Fruit fly (Drosophila melanogaster) whole organism, pupa: ENCODE measurements around the gene Dtg.

ENCODE experiments used
- CG10348 ChIP-seq: fragments of 200-800 bp; sonication (Bioruptor generic); IDR thresholded peaks from 2 replicates; pipeline ENCODE4 v1.3.6; 2022; ENCODE audit warnings: missing biosample characterization, missing genetic modification characterization
- CG13204 ChIP-seq: fragments of 200-800 bp; sonication (Bioruptor generic); optimal IDR thresholded peaks from 2 replicates; lab custom pipeline; 2018; ENCODE audit warnings: missing biosample characterization, mild to moderate bottlenecking, missing genetic modification characterization, moderate library complexity
- CG14655 ChIP-seq: fragments of 200-800 bp; sonication (Bioruptor generic); optimal IDR thresholded peaks from 3 replicates; lab custom pipeline; 2017; ENCODE audit warnings: mild to moderate bottlenecking, missing biosample characterization, missing genetic modification reagents, missing genetic modification characterization
- CG9948 ChIP-seq: fragments of 200-800 bp; sonication (Bioruptor generic); optimal IDR thresholded peaks from 2 replicates; lab custom pipeline; 2018; ENCODE audit warnings: missing biosample characterization, mild to moderate bottlenecking, missing genetic modification characterization, moderate library complexity
- EcR ChIP-seq: fragments of 200-800 bp; sonication (Bioruptor generic); optimal IDR thresholded peaks from 3 replicates; lab custom pipeline; 2019; ENCODE audit warnings: missing biosample characterization, missing genetic modification characterization, mild to moderate bottlenecking, moderate library complexity, missing genetic modification reagents
- Pif1A ChIP-seq: fragments of 200-800 bp; sonication (Bioruptor generic); optimal IDR thresholded peaks from 3 replicates; lab custom pipeline; 2016; ENCODE audit warnings: missing biosample characterization, missing genetic modification characterization
- fd96Ca ChIP-seq: fragments of 200-800 bp; sonication (Bioruptor generic); IDR thresholded peaks from 3 replicates; pipeline ENCODE4 v1.3.6; 2022; ENCODE audit warnings: missing biosample characterization, missing genetic modification characterization

- TF ChIP-seq CG10348 (GFP tag; lab: Robert Waterston, UW) (no peak), CG13204 (GFP tag; lab: Kevin White, UChicago) (no peak), Pif1A (GFP tag; lab: Kevin White, UChicago) (no peak), EcR (GFP tag; lab: Kevin White, UChicago) (no peak), fd96Ca (GFP tag; lab: Robert Waterston, UW) (no peak), CG9948 (no peak), CG14655 (GFP tag; lab: Kevin White, UChicago) (no peak)
Measured at dm6 chr3R:12685290-12685689, 37.4 kb downstream of the Dtg start.
